Fruit fly (Drosophila melanogaster) whole organism, prepupa: ENCODE data around the gene spen.

Source experiments
- Blimp-1 ChIP-seq: fragments of 200-800 bp; sonication (Bioruptor generic); optimal IDR thresholded peaks from 3 replicates; lab custom pipeline; 2017; ENCODE audit warnings: missing biosample characterization, missing genetic modification characterization, mild to moderate bottlenecking, moderate library complexity, missing genetic modification reagents
- CG10631 ChIP-seq: fragments of 200-800 bp; sonication (Bioruptor generic); optimal IDR thresholded peaks from 2 replicates; lab custom pipeline; 2016; ENCODE audit warnings: missing biosample characterization, missing genetic modification characterization
- CG11294 ChIP-seq: fragments of 200-800 bp; sonication (Bioruptor generic); IDR thresholded peaks from 2 replicates; pipeline ENCODE4 v1.3.6; 2022; ENCODE audit warnings: missing biosample characterization, missing genetic modification characterization
- CG11762 ChIP-seq: fragments of 200-800 bp; sonication (Bioruptor generic); optimal IDR thresholded peaks from 3 replicates; lab custom pipeline; 2016; ENCODE audit warnings: missing biosample characterization, missing genetic modification characterization; ENCODE audit not compliant: insufficient read depth
- CG15336 ChIP-seq: fragments of 200-800 bp; sonication (Bioruptor generic); IDR thresholded peaks from 2 replicates; pipeline ENCODE4 v1.3.6; 2022; ENCODE audit warnings: missing biosample characterization, missing genetic modification characterization
- CG16779 ChIP-seq: fragments of 200-800 bp; sonication (Bioruptor generic); optimal IDR thresholded peaks from 3 replicates; lab custom pipeline; 2017; ENCODE audit warnings: missing biosample characterization, mild to moderate bottlenecking, missing genetic modification characterization
- CG3032 ChIP-seq: fragments of 200-800 bp; optimal IDR thresholded peaks from 2 replicates; lab custom pipeline; 2019; ENCODE audit warnings: missing biosample characterization, mild to moderate bottlenecking, missing genetic modification characterization, moderate library complexity
- CG32006 ChIP-seq: fragments of 200-800 bp; sonication (Bioruptor generic); optimal IDR thresholded peaks from 3 replicates; lab custom pipeline; 2017; ENCODE audit warnings: missing biosample characterization, mild to moderate bottlenecking, missing genetic modification characterization
- CG34406 ChIP-seq: fragments of 200-800 bp; sonication (Bioruptor generic); optimal IDR thresholded peaks from 3 replicates; lab custom pipeline; 2016; ENCODE audit warnings: missing biosample characterization, missing genetic modification characterization
- CG3919 ChIP-seq: fragments of 200-800 bp; sonication (Bioruptor generic); optimal IDR thresholded peaks from 3 replicates; lab custom pipeline; 2016; ENCODE audit warnings: missing biosample characterization, missing genetic modification characterization
- CG4318 ChIP-seq: fragments of 200-800 bp; sonication (Bioruptor generic); optimal IDR thresholded peaks from 3 replicates; lab custom pipeline; 2017; ENCODE audit warnings: missing biosample characterization, mild to moderate bottlenecking, missing genetic modification characterization
- CG6163 ChIP-seq: fragments of 200-800 bp; sonication (Bioruptor generic); IDR thresholded peaks from 3 replicates; pipeline ENCODE4 v1.3.6; 2022; ENCODE audit warnings: missing biosample characterization, missing genetic modification characterization
- CG6276 ChIP-seq: fragments of 200-800 bp; sonication (Bioruptor generic); optimal IDR thresholded peaks from 2 replicates; lab custom pipeline; 2017; ENCODE audit warnings: missing biosample characterization, mild to moderate bottlenecking, missing genetic modification characterization
- CG6792 ChIP-seq: fragments of 200-800 bp; sonication (Bioruptor generic); optimal IDR thresholded peaks from 3 replicates; lab custom pipeline; 2016; ENCODE audit warnings: missing biosample characterization, missing genetic modification characterization
- CG6808 ChIP-seq: fragments of 200-800 bp; sonication (Bioruptor generic); optimal IDR thresholded peaks from 3 replicates; lab custom pipeline; 2017; ENCODE audit warnings: missing biosample characterization, missing genetic modification characterization, mild to moderate bottlenecking, moderate library complexity, missing genetic modification reagents
- CG6854 ChIP-seq: fragments of 200-800 bp; sonication (Bioruptor generic); optimal IDR thresholded peaks from 2 replicates; lab custom pipeline; 2017; ENCODE audit warnings: missing biosample characterization, mild to moderate bottlenecking, missing genetic modification characterization
- CG7368 ChIP-seq: fragments of 200-800 bp; sonication (Bioruptor generic); optimal IDR thresholded peaks from 3 replicates; lab custom pipeline; 2016; ENCODE audit warnings: missing biosample characterization, missing genetic modification characterization
- CG8119 ChIP-seq: fragments of 200-800 bp; sonication (Bioruptor generic); IDR thresholded peaks from 3 replicates; pipeline ENCODE4 v1.3.6; 2022; ENCODE audit warnings: missing biosample characterization, missing genetic modification characterization
- CG8319 ChIP-seq: fragments of 200-800 bp; sonication (Bioruptor generic); optimal IDR thresholded peaks from 3 replicates; lab custom pipeline; 2016; ENCODE audit warnings: missing biosample characterization, missing genetic modification characterization
- CG8632 ChIP-seq: fragments of 200-800 bp; sonication (Bioruptor generic); optimal IDR thresholded peaks from 3 replicates; lab custom pipeline; 2016; ENCODE audit warnings: missing biosample characterization, missing genetic modification characterization
- Eip75B ChIP-seq: fragments of 200-800 bp; sonication (Bioruptor generic); optimal IDR thresholded peaks from 3 replicates; lab custom pipeline; 2016; ENCODE audit warnings: missing biosample characterization, missing genetic modification characterization
- Eip93F ChIP-seq: fragments of 200-800 bp; sonication (Bioruptor generic); optimal IDR thresholded peaks from 2 replicates; lab custom pipeline; 2016; ENCODE audit warnings: missing biosample characterization, mild to moderate bottlenecking, missing genetic modification characterization
- Ets21C ChIP-seq: fragments of 200-800 bp; sonication (Bioruptor generic); optimal IDR thresholded peaks from 3 replicates; lab custom pipeline; 2016; ENCODE audit warnings: missing biosample characterization, missing genetic modification characterization
- Ets96B ChIP-seq: fragments of 200-800 bp; optimal IDR thresholded peaks from 2 replicates; lab custom pipeline; 2019; ENCODE audit warnings: missing biosample characterization, mild to moderate bottlenecking, missing genetic modification characterization, moderate library complexity
- Gug ChIP-seq: fragments of 200-800 bp; sonication (Bioruptor generic); IDR thresholded peaks from 2 replicates; pipeline ENCODE4 v1.3.6; 2022; ENCODE audit warnings: missing biosample characterization, missing genetic modification characterization
- Hr38 ChIP-seq: sonication (Bioruptor generic); optimal IDR thresholded peaks from 2 replicates; lab custom pipeline; 2016; ENCODE audit warnings: missing biosample characterization, missing genetic modification characterization
- Hr39 ChIP-seq: fragments of 200-800 bp; sonication (Bioruptor generic); optimal IDR thresholded peaks from 2 replicates; lab custom pipeline; 2016; ENCODE audit warnings: missing biosample characterization, missing genetic modification characterization
- Met ChIP-seq: fragments of 200-800 bp; sonication (Bioruptor generic); optimal IDR thresholded peaks from 3 replicates; lab custom pipeline; 2016; ENCODE audit warnings: missing biosample characterization, missing genetic modification characterization
- OdsH ChIP-seq: fragments of 200-800 bp; sonication (Bioruptor generic); optimal IDR thresholded peaks from 3 replicates; lab custom pipeline; 2016; ENCODE audit warnings: missing biosample characterization, missing genetic modification characterization
- Sox102F ChIP-seq: fragments of 200-800 bp; sonication (Bioruptor generic); optimal IDR thresholded peaks from 2 replicates; lab custom pipeline; 2016; ENCODE audit warnings: missing biosample characterization, mild to moderate bottlenecking, missing genetic modification characterization
- achi ChIP-seq: fragments of 200-800 bp; sonication (Bioruptor generic); optimal IDR thresholded peaks from 3 replicates; lab custom pipeline; 2016; ENCODE audit warnings: missing biosample characterization, missing genetic modification characterization
- cyc ChIP-seq: fragments of 200-800 bp; sonication (Bioruptor generic); optimal IDR thresholded peaks from 3 replicates; lab custom pipeline; 2016; ENCODE audit warnings: missing biosample characterization, missing genetic modification characterization
- dac ChIP-seq: fragments of 200-800 bp; sonication (Bioruptor generic); optimal IDR thresholded peaks from 2 replicates; lab custom pipeline; 2017; ENCODE audit warnings: missing biosample characterization, mild to moderate bottlenecking, missing genetic modification characterization
- dsx ChIP-seq: fragments of 200-800 bp; optimal IDR thresholded peaks from 3 replicates; lab custom pipeline; 2019; ENCODE audit warnings: missing biosample characterization, mild to moderate bottlenecking, missing genetic modification characterization, moderate library complexity; ENCODE audit not compliant: poor library complexity, severe bottlenecking
- eg ChIP-seq: fragments of 200-800 bp; sonication (Bioruptor generic); IDR thresholded peaks from 3 replicates; pipeline ENCODE4 v1.3.6; 2022; ENCODE audit warnings: missing biosample characterization, missing genetic modification characterization
- esn ChIP-seq: fragments of 200-800 bp; sonication (Bioruptor generic); optimal IDR thresholded peaks from 2 replicates; lab custom pipeline; 2016; ENCODE audit warnings: missing biosample characterization, mild to moderate bottlenecking, missing genetic modification characterization, moderate library complexity
- fd59A ChIP-seq: fragments of 200-800 bp; sonication (Bioruptor generic); optimal IDR thresholded peaks from 2 replicates; lab custom pipeline; 2017; ENCODE audit warnings: missing biosample characterization, mild to moderate bottlenecking, missing genetic modification characterization, missing genetic modification reagents
- fd85E ChIP-seq: fragments of 200-800 bp; sonication (Bioruptor generic); optimal IDR thresholded peaks from 3 replicates; lab custom pipeline; 2016; ENCODE audit warnings: missing biosample characterization, missing genetic modification characterization
- pdm3 ChIP-seq: fragments of 200-800 bp; sonication (Bioruptor generic); optimal IDR thresholded peaks from 3 replicates; lab custom pipeline; 2016; ENCODE audit warnings: missing biosample characterization, missing genetic modification characterization
- salr ChIP-seq, 2 experiments: fragments of 200-800 bp; sonication (Bioruptor generic); optimal IDR thresholded peaks; 3 replicates each; lab custom pipeline; 2016 to 2018; ENCODE audit warnings: missing biosample characterization in 2 of 2, missing genetic modification characterization in 2 of 2, mild to moderate bottlenecking in 1 of 2
- spab ChIP-seq: fragments of 200-800 bp; sonication (Bioruptor generic); optimal IDR thresholded peaks from 2 replicates; lab custom pipeline; 2017; ENCODE audit warnings: missing biosample characterization, mild to moderate bottlenecking, missing genetic modification characterization, missing genetic modification reagents
- ss ChIP-seq, 2 experiments: fragments of 200-800 bp; sonication (Bioruptor generic); optimal IDR thresholded peaks; 2 replicates in 1 of 2; 3 replicates in 1 of 2; lab custom pipeline; 2017 to 2018; ENCODE audit warnings: mild to moderate bottlenecking in 2 of 2, missing biosample characterization in 2 of 2, missing genetic modification characterization in 2 of 2, moderate library complexity in 1 of 2
- svp ChIP-seq: fragments of 200-800 bp; sonication (Bioruptor generic); peaks from one replicate; lab custom pipeline; 2016; ENCODE audit warnings: missing biosample characterization, missing genetic modification characterization
- topi ChIP-seq: fragments of 200-800 bp; sonication (Bioruptor generic); optimal IDR thresholded peaks from 3 replicates; lab custom pipeline; 2016; ENCODE audit warnings: missing biosample characterization, missing genetic modification characterization
- vri ChIP-seq: fragments of 200-800 bp; sonication (Bioruptor generic); optimal IDR thresholded peaks from 3 replicates; lab custom pipeline; 2016; ENCODE audit warnings: missing biosample characterization, mild to moderate bottlenecking, missing genetic modification characterization

spen gene

DNA sequence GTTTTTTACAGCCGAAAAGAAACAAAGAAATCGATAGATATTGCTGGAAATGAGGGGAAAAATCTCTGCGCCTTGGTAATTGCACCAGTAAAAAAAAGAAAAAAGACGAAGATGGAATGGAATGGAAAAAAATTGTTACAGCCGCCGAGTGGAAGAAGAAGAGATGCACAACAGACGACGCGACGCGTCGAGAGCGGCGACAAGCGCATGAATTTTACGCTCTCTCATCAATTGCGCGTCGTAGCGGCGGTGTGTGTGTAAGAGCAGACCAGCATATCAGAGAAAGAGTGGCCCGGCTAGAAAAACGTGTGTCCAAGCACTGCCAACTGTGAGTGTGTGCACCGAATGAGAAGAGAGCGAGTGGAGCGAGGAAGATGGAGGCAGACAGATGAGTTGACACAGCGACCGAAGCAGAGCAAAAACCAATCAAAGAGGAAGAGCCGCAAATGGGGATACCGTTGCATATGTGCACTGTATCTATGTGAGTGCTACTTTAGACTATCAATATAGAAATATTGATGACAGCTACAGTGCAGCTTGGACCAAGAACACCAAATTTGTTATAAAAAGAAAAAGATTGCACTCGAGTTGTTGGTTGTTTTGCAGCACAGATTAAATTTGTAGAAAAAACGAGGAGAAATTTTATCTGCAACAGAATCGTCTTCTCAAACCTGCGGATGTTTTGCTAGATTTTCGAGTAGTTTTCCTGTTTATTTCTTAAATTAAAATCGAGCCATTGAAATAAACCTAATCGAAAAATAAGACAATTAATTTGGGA, 90.4 kb downstream of the spen start (continued):
- TF ChIP-seq dac (GFP tag; lab: Kevin White, UChicago) (peak; percentile 61), CG15336 (GFP tag; lab: Robert Waterston, UW) (peak; percentile 70), eg (GFP tag; lab: Robert Waterston, UW) (peak; percentile 64; the same call in 2 of the 3 replicates), Ets21C (GFP tag; lab: Kevin White, UChicago) (peak; percentile 34), ss (GFP tag; optimal IDR thresholded peaks at IDR 0.05; lab: Kevin White, UChicago) (peak; percentile 68 to 76), CG8632 (GFP tag; lab: Kevin White, UChicago) (peak; percentile 24), fd85E (GFP tag; lab: Kevin White, UChicago) (no peak), CG10631 (GFP tag; lab: Kevin White, UChicago) (peak; percentile 46), Ets96B (peak; percentile 48), CG32006 (GFP tag; lab: Kevin White, UChicago) (peak; percentile 87), Met (GFP tag; lab: Kevin White, UChicago) (peak; percentile 48), cyc (GFP tag; lab: Kevin White, UChicago) (peak; percentile 39), CG7368 (GFP tag; lab: Kevin White, UChicago) (peak; percentile 34), dsx (GFP tag; lab: Kevin White, UChicago) (peak; percentile 23), Hr39 (GFP tag; lab: Kevin White, UChicago) (peak; percentile 23), fd59A (peak; percentile 14), Blimp-1 (GFP tag; lab: Kevin White, UChicago) (no peak), achi (peak; percentile 68), esn (GFP tag; lab: Kevin White, UChicago) (peak; percentile 21), Eip75B (GFP tag; lab: Kevin White, UChicago) (peak; percentile 62), CG11762 (GFP tag; lab: Kevin White, UChicago) (peak; percentile 44), CG6163 (GFP tag; lab: Robert Waterston, UW) (peak; percentile 38), CG6808 (peak; percentile 50), spab (GFP tag; lab: Kevin White, UChicago) (peak; percentile 35), CG16779 (tag; lab: Kevin White, UChicago) (peak; percentile 54), CG6854 (GFP tag; lab: Kevin White, UChicago) (peak; percentile 56), OdsH (GFP tag; lab: Kevin White, UChicago) (peak; percentile 75), CG8319 (no peak), Eip93F (GFP tag; lab: Kevin White, UChicago) (no peak), svp (peak; percentile 67), topi (GFP tag; lab: Kevin White, UChicago) (peak; percentile 28), CG11294 (peak; percentile 54; the same call in 1 of the 2 replicates), Hr38 (GFP tag; lab: Kevin White, UChicago) (no peak), vri (GFP tag; lab: Kevin White, UChicago) (no peak), CG3919 (GFP tag; lab: Kevin White, UChicago) (peak; percentile 42), CG6792 (GFP tag; lab: Kevin White, UChicago) (peak; percentile 6), CG6276 (GFP tag; lab: Kevin White, UChicago) (peak; percentile 67)

- TF ChIP-seq CG15336 (GFP tag; lab: Robert Waterston, UW) (no peak), topi (GFP tag; lab: Kevin White, UChicago) (peak; percentile 17), Met (GFP tag; lab: Kevin White, UChicago) (no peak), CG6808 (peak; percentile 43), pdm3 (GFP tag; lab: Kevin White, UChicago) (no peak), Ets21C (GFP tag; lab: Kevin White, UChicago) (no peak), achi (peak; percentile 25), Ets96B (peak; percentile 22), Blimp-1 (GFP tag; lab: Kevin White, UChicago) (peak; percentile 26), vri (GFP tag; lab: Kevin White, UChicago) (no peak), CG4318 (GFP tag; lab: Kevin White, UChicago) (no peak), Eip75B (GFP tag; lab: Kevin White, UChicago) (peak; percentile 43), CG8119 (GFP tag; lab: Robert Waterston, UW) (peak; percentile 59; the same call in 2 of the 3 replicates), CG7368 (GFP tag; lab: Kevin White, UChicago) (no peak), CG11294 (no peak), CG3032 (tag; lab: Kevin White, UChicago) (peak; percentile 30), CG10631 (GFP tag; lab: Kevin White, UChicago) (no peak), CG34406 (no peak), salr (GFP tag; optimal IDR thresholded peaks at IDR 0.05; lab: Kevin White, UChicago) (no peak), Hr38 (GFP tag; lab: Kevin White, UChicago) (no peak), Gug (GFP tag; lab: Robert Waterston, UW) (no peak), Sox102F (GFP tag; lab: Kevin White, UChicago) (no peak), CG6163 (GFP tag; lab: Robert Waterston, UW) (peak; percentile 67; the same call in 2 of the 3 replicates)
These were observed 91.8 kb downstream of the spen start, which contains the start of gene kis for dm6 chr2L:250507-251215. kis (minus strand) TSS chr2L:250823.
